Fruit fly (Drosophila melanogaster): ENCODE measurements around the gene dib.

DNA sequence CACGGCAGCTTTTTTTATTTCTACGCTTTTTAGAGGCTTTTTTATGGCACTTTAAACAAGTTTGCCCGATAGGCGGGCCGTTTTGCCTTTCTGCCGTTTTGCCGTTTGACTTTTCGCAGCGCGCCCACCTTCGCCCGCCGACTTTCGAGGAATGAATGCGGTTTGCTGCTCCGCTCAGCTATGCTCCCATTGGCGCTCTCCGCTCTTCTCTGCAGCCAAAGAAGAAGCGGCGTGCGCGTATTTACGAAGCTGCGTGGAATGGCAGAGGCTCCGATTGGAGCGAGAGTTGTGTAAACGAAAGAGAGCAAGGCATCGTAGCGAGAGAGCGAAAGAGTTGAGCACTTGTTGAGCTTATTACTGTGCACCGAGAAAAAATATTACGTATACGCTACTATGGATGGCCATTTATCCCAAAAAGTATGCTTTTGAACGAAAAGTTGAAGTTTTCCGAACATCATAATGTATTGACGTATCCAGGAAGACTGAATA is 9.5 kb downstream of the dib start, which contains the start of gene wit:
- TF ChIP-seq CG12605 (GFP tag; IDR thresholded peaks at IDR 0.05) (peak; percentile 97), Snoo (tag; optimal IDR thresholded peaks at IDR 0.05) (peak; percentile 36), CG34367 (tag; optimal IDR thresholded peaks at IDR 0.05) (peak; percentile 23)

Measured in whole organism, pupa.